Worm (Caenorhabditis elegans) whole organism, midembryonic: ENCODE measurements around the gene F38A1.9.

Experiments used
- T22C8.4 ChIP-seq: fragments of 200-800 bp; sonication (Bioruptor generic); IDR thresholded peaks from 2 replicates; pipeline ENCODE4 v1.3.6; 2022; ENCODE audit warnings: missing genetic modification characterization, missing compliant biosample characterization
- flt-1 ChIP-seq: fragments of 200-800 bp; sonication (Bioruptor generic); IDR thresholded peaks from 2 replicates; pipeline ENCODE4 v1.3.6; 2022; ENCODE audit warnings: missing genetic modification characterization, missing compliant biosample characterization
- klf-2 ChIP-seq: fragments of 200-800 bp; sonication (Bioruptor generic); conservative IDR thresholded peaks from 2 replicates; pipeline ENCODE4 v1.3.6; 2022; ENCODE audit warnings: missing genetic modification reagents, missing genetic modification characterization, missing compliant biosample characterization
- ref-1 ChIP-seq: fragments of 200-800 bp; sonication (Bioruptor generic); conservative IDR thresholded peaks from 2 replicates; pipeline ENCODE4 v1.3.6; 2022; ENCODE audit warnings: missing genetic modification reagents, missing genetic modification characterization, missing compliant biosample characterization

ce11 chrIV:1286549-1286948, 41.4 kb upstream of the F38A1.9 start:
- TF ChIP-seq T22C8.4 (GFP tag; lab: Robert Waterston, UW): no peak
- no peak for TF ChIP-seq klf-2 (GFP tag; lab: Robert Waterston, UW)
- TF ChIP-seq flt-1 (GFP tag; lab: Robert Waterston, UW): no peak
- TF ChIP-seq ref-1 (GFP tag; lab: Robert Waterston, UW): no peak
